Fruit fly (Drosophila melanogaster) whole organism, adult: ENCODE results near the gene CG5790.

Experiments
- CG11617 ChIP-seq: fragments of 200-800 bp; sonication (Bioruptor generic); optimal IDR thresholded peaks from 2 replicates; lab custom pipeline; 2017; ENCODE audit warnings: mild to moderate bottlenecking, missing biosample characterization, missing genetic modification reagents, missing genetic modification characterization
- CG12768 ChIP-seq: fragments of 200-800 bp; sonication (Bioruptor generic); optimal IDR thresholded peaks from 2 replicates; lab custom pipeline; 2017; ENCODE audit warnings: missing biosample characterization, missing genetic modification characterization, mild to moderate bottlenecking, moderate library complexity, missing genetic modification reagents
- CG14711 ChIP-seq: fragments of 200-800 bp; sonication (Bioruptor generic); optimal IDR thresholded peaks from 2 replicates; lab custom pipeline; 2018; ENCODE audit warnings: missing biosample characterization, mild to moderate bottlenecking, missing genetic modification characterization, moderate library complexity
- CG1620 ChIP-seq: fragments of 200-800 bp; sonication (Bioruptor generic); optimal IDR thresholded peaks from 2 replicates; lab custom pipeline; 2016; ENCODE audit warnings: missing biosample characterization, missing genetic modification characterization
- CG33017 ChIP-seq: fragments of 200-800 bp; sonication (Bioruptor generic); optimal IDR thresholded peaks from 2 replicates; lab custom pipeline; 2018; ENCODE audit warnings: missing biosample characterization, mild to moderate bottlenecking, missing genetic modification characterization, moderate library complexity
- CG5204 ChIP-seq: fragments of 200-800 bp; sonication (Bioruptor generic); optimal IDR thresholded peaks from 2 replicates; lab custom pipeline; 2016; ENCODE audit warnings: missing biosample characterization, missing genetic modification characterization
- CG7045 ChIP-seq: fragments of 200-800 bp; sonication (Bioruptor generic); optimal IDR thresholded peaks from 2 replicates; lab custom pipeline; 2017; ENCODE audit warnings: missing biosample characterization, mild to moderate bottlenecking, missing genetic modification characterization
- CG7101 ChIP-seq: fragments of 200-800 bp; sonication (Bioruptor generic); optimal IDR thresholded peaks from 2 replicates; lab custom pipeline; 2018; ENCODE audit warnings: missing biosample characterization, mild to moderate bottlenecking, missing genetic modification characterization, moderate library complexity
- Clk ChIP-seq: fragments of 200-800 bp; sonication (Bioruptor generic); optimal IDR thresholded peaks from 2 replicates; lab custom pipeline; 2017; ENCODE audit warnings: missing biosample characterization, missing genetic modification characterization
- Crg-1 ChIP-seq: fragments of 200-800 bp; sonication (Bioruptor generic); optimal IDR thresholded peaks from 2 replicates; lab custom pipeline; 2016; ENCODE audit warnings: missing biosample characterization, missing genetic modification characterization
- Hr96 ChIP-seq: fragments of 200-800 bp; sonication (Bioruptor generic); optimal IDR thresholded peaks from 2 replicates; lab custom pipeline; 2016; ENCODE audit warnings: missing biosample characterization, missing genetic modification characterization
- Mnt ChIP-seq: fragments of 200-800 bp; sonication (Bioruptor generic); optimal IDR thresholded peaks from 2 replicates; lab custom pipeline; 2016; ENCODE audit warnings: missing biosample characterization, mild to moderate bottlenecking, missing genetic modification characterization
- bab1 ChIP-seq: fragments of 200-800 bp; sonication (Bioruptor generic); optimal IDR thresholded peaks from 3 replicates; lab custom pipeline; 2019; ENCODE audit warnings: missing biosample characterization, mild to moderate bottlenecking, missing genetic modification characterization, moderate library complexity
- cic ChIP-seq: fragments of 200-800 bp; sonication (Bioruptor generic); optimal IDR thresholded peaks from 2 replicates; lab custom pipeline; 2017; ENCODE audit warnings: missing biosample characterization, mild to moderate bottlenecking, missing genetic modification characterization, moderate library complexity
- cnc ChIP-seq, 2 experiments: fragments of >200 bp; optimal IDR thresholded peaks; 2 replicates each; lab custom pipeline; 2017
- kay ChIP-seq: fragments of 200-800 bp; sonication (Bioruptor generic); peaks from one replicate; lab custom pipeline; 2016; ENCODE audit warnings: missing biosample characterization, missing genetic modification characterization, borderline replicate concordance
- ovo ChIP-seq: fragments of 200-800 bp; sonication (Bioruptor generic); optimal IDR thresholded peaks from 2 replicates; lab custom pipeline; 2016; ENCODE audit warnings: missing biosample characterization, missing genetic modification characterization
- pad ChIP-seq: fragments of 200-800 bp; sonication (Bioruptor generic); optimal IDR thresholded peaks from 3 replicates; lab custom pipeline; 2017; ENCODE audit warnings: missing biosample characterization, missing genetic modification characterization, mild to moderate bottlenecking, moderate library complexity, missing genetic modification reagents
- tj ChIP-seq: fragments of 200-800 bp; sonication (Bioruptor generic); optimal IDR thresholded peaks from 3 replicates; lab custom pipeline; 2017; ENCODE audit warnings: missing biosample characterization, mild to moderate bottlenecking, missing genetic modification characterization, moderate library complexity
- toe ChIP-seq: fragments of 200-800 bp; sonication (Bioruptor generic); optimal IDR thresholded peaks from 2 replicates; lab custom pipeline; 2016; ENCODE audit warnings: missing biosample characterization, missing genetic modification characterization

The CG5790 gene

DNA sequence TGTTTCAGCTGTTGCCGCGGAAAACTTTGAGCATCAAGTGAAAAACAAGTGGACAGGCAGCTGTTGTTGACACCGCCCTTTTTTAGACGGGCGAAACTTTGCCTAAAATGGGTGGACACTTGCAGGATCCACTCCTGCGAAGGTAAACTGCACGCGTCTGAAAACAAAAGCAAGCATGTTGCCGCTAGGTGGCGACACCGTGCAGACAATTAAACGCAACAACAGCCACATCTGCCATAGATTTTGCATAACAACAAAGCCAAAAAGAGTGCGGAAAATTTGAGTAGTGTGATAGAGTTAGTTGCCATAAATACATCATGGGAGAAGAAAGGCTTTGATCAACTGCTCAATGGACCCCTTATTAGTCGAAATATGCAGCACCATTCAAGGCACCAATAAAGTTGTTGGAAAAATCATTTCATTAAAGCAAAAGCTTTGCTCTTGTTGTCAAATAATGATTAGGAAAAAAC is at the start of gene CG5790:
Gene CG5790, plus strand, starts transcription at position 420 of the 470 bp plus-strand sequence.
- TF ChIP-seq CG7101 (tag; lab: Kevin White, UChicago) (no peak), pad (GFP tag; lab: Kevin White, UChicago) (no peak), CG33017 (tag; lab: Kevin White, UChicago) (no peak), ovo (no peak), Clk (no peak), tj (GFP tag; lab: Kevin White, UChicago) (no peak), CG7045 (no peak), cic (GFP tag; lab: Kevin White, UChicago) (no peak), kay (no peak), CG14711 (tag; lab: Kevin White, UChicago) (no peak), CG11617 (no peak), Crg-1 (GFP tag; lab: Kevin White, UChicago) (no peak), cnc (optimal IDR thresholded peaks at IDR 0.05; lab: Kevin White, UChicago) (no peak), CG1620 (GFP tag; lab: Kevin White, UChicago) (no peak), Mnt (GFP tag; lab: Kevin White, UChicago) (no peak), Hr96 (GFP tag; lab: Kevin White, UChicago) (no peak)

DNA sequence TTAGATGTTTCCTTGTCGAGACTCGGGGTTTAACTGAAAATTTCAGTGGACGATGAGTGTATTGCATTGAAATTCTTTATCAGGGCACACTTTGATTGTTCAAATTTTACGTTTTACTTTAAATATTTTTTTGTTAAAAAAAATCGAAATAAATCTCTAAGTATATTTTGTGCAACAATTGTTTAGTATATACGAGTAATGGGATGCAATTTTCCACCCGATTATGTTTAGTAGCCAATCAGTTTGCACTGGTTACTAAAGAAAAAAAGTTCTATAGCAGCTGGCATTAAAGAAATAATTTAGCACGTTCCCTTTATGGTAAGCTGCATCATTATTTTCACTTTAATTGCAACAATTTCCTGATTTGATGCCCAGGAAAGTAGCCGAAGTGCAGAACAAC is 36.8 kb upstream of the CG5790 start, which contains the start of gene CG31788:
Gene CG31788, minus strand, starts transcription at position 101 of the 400 bp plus-strand sequence.
- TF ChIP-seq kay = no peak
- no peak for TF ChIP-seq CG12768 (GFP tag; lab: Kevin White, UChicago)
- TF ChIP-seq CG14711 (tag; lab: Kevin White, UChicago) = no peak
- TF ChIP-seq Clk = no peak
- no peak for TF ChIP-seq CG5204 (GFP tag; lab: Kevin White, UChicago)
- no peak for TF ChIP-seq bab1 (GFP tag; lab: Kevin White, UChicago)
- TF ChIP-seq Hr96 (GFP tag; lab: Kevin White, UChicago) = no peak
- no peak for TF ChIP-seq CG7045
- no peak for TF ChIP-seq cic (GFP tag; lab: Kevin White, UChicago)
- TF ChIP-seq pad (GFP tag; lab: Kevin White, UChicago) = no peak
- no peak for TF ChIP-seq Crg-1 (GFP tag; lab: Kevin White, UChicago)
- TF ChIP-seq toe = no peak
- no peak for TF ChIP-seq CG1620 (GFP tag; lab: Kevin White, UChicago)
- no peak for TF ChIP-seq CG7101 (tag; lab: Kevin White, UChicago)
- TF ChIP-seq ovo = no peak
- TF ChIP-seq tj (GFP tag; lab: Kevin White, UChicago) = no peak
- TF ChIP-seq cnc (optimal IDR thresholded peaks at IDR 0.05; lab: Kevin White, UChicago) = no peak

DNA sequence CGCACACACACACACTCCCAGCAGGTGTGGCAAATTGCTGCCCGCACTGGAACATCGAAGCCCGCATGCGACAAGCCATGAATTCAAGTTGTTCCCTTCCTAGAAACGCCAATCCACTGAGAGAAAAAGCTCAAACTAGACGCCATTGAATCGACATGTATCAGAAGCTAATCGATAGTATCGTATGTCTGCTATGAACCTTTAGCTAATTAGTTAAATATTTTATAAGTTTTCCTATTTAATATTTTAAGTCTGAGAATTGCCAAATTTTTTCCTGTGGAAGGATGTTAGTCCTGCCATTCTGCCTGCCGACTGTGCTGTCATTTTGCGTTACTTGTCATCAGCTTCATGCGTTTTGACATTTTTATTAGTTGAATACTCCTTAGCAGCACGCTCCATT is 26.8 kb upstream of the CG5790 start:
- TF ChIP-seq CG1620 (GFP tag; lab: Kevin White, UChicago) = no peak
- TF ChIP-seq CG14711 (tag; lab: Kevin White, UChicago) = no peak
- TF ChIP-seq pad (GFP tag; lab: Kevin White, UChicago) = no peak
- no peak for TF ChIP-seq CG7101 (tag; lab: Kevin White, UChicago)
- TF ChIP-seq Mnt (GFP tag; lab: Kevin White, UChicago) = no peak

DNA sequence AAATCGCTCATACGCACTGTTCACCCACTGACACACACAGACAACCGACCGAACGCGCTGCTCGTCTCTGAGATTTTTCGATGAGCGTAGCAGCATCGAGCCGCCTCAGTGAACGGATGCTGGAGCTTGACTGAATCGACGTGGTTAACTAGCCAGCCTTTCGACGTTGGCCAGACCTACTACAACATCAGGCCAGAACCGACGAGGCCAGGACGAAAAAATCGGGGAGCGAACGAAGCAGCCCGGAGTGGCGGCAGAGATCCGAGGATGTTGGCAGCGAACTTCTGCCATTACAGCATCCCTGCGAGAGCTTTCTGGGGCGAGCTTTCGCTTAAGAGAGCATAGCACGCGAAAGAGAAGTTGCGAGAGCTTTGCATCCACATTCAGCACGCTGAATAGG is 19.0 kb upstream of the CG5790 start, which contains the start of gene CG42750:
Gene CG42750, minus strand, starts transcription at position 108 of the 400 bp plus-strand sequence.
- TF ChIP-seq CG11617 (no peak), Hr96 (GFP tag; lab: Kevin White, UChicago) (no peak), bab1 (GFP tag; lab: Kevin White, UChicago) (no peak), Clk (no peak), Mnt (GFP tag; lab: Kevin White, UChicago) (no peak), pad (GFP tag; lab: Kevin White, UChicago) (no peak), CG33017 (tag; lab: Kevin White, UChicago) (no peak), tj (GFP tag; lab: Kevin White, UChicago) (no peak), cic (GFP tag; lab: Kevin White, UChicago) (no peak), CG1620 (GFP tag; lab: Kevin White, UChicago) (no peak)

DNA sequence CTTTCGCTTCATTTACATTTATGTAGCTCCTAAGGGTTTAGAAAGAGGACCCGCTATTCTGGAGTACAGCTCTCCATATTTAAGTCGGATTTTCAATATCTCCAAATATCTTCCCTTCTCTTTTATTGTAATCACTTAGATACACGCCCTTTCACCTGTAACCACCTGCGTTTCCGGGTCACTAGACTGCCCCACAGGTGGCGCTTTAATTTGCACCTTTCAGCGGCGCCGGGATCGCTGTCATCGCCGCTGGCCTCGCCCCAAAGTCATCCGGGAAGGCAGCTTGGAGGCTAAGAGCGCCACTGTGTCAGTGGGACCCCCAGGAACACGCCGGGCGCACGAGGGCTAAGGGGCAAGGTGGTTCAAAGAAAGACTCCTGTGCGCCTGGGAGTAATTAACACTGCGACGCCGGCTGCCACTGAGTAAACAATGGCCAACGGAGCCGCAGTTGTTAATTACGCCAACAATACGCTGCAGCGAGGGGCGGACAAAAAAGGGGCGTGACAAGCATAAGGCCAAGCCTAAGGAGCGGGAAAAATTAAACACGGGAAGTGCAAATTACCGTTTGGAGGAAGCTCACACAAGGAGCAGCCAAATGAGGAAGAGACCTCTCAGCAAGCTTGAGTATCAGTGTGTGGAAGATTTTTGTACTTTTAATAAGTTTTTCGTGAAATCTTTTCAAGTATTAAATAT is 10.3 kb upstream of the CG5790 start:
- TF ChIP-seq bab1 (GFP tag; lab: Kevin White, UChicago) = no peak
- no peak for TF ChIP-seq toe
- no peak for TF ChIP-seq tj (GFP tag; lab: Kevin White, UChicago)

DNA sequence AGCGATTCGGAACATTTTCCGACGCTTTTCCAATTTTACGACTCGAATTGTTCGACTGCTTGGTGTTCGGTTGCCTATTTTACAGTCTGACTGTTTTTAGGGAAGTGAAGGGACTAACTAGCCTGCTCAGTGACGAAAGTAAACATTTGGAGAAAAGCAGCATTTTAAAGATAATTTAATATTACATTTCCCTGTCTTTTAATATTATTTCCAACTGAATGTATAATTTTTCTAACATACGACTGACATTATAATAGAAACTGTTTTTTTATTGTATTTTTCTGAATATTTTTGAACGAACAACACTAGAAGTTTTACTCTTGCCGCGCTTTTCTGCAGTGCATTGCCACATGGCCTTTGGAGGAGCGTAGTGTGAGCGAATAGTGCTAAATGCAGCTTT is 9.0 kb upstream of the CG5790 start, which contains the start of gene CG31787:
Gene CG31787, minus strand, starts transcription at position 101 of the 400 bp plus-strand sequence.
- TF ChIP-seq toe (no peak), Hr96 (GFP tag; lab: Kevin White, UChicago) (no peak), bab1 (GFP tag; lab: Kevin White, UChicago) (no peak), Clk (no peak), CG11617 (no peak), CG14711 (tag; lab: Kevin White, UChicago) (no peak), cnc (optimal IDR thresholded peaks at IDR 0.05; lab: Kevin White, UChicago) (no peak), CG12768 (GFP tag; lab: Kevin White, UChicago) (no peak), CG5204 (GFP tag; lab: Kevin White, UChicago) (no peak), CG33017 (tag; lab: Kevin White, UChicago) (no peak), Crg-1 (GFP tag; lab: Kevin White, UChicago) (no peak), CG1620 (GFP tag; lab: Kevin White, UChicago) (no peak), CG7045 (no peak), tj (GFP tag; lab: Kevin White, UChicago) (no peak), ovo (no peak), pad (GFP tag; lab: Kevin White, UChicago) (no peak), kay (no peak), cic (GFP tag; lab: Kevin White, UChicago) (no peak), CG7101 (tag; lab: Kevin White, UChicago) (no peak), Mnt (GFP tag; lab: Kevin White, UChicago) (no peak)
